Worm (Caenorhabditis elegans): ENCODE data around the gene F36G3.3.

- TF ChIP-seq nhr-12 (tag; optimal IDR thresholded peaks at IDR 0.05) (no peak), ceh-82 (tag; optimal IDR thresholded peaks at IDR 0.05) (no peak), blmp-1 (tag; optimal IDR thresholded peaks at IDR 0.05; ENCODE audit: insufficient read depth) (no peak), lsy-2 (tag; optimal IDR thresholded peaks at IDR 0.05) (peak in 1 of 2 experiments; percentile 13), alr-1 (tag; optimal IDR thresholded peaks at IDR 0.05) (no peak), mbf-1 (tag; optimal IDR thresholded peaks at IDR 0.05) (no peak), skn-1 (tag; optimal IDR thresholded peaks at IDR 0.05) (no peak), egl-27 (tag; optimal IDR thresholded peaks at IDR 0.05) (no peak), snpc-4 (tag; optimal IDR thresholded peaks at IDR 0.05) (no peak), nhr-10 (tag; optimal IDR thresholded peaks at IDR 0.05) (no peak)
These were observed 43.5 kb downstream of the F36G3.3 start for ce11 chrX:9842102-9842501.
